Worm (Caenorhabditis elegans) whole organism, L3 larva: ENCODE measurements around the gene ZK673.11.
A peak's percentile ranks its signal among the peaks of the same experiment; 100 is the strongest.

Source experiments
- R02D3.7 ChIP-seq: fragments of 150-350 bp; optimal IDR thresholded peaks from 2 replicates; lab custom pipeline; 2014; ENCODE audit warnings: missing biosample characterization, missing genetic modification characterization
- ZK546.5 ChIP-seq: sonication (generic microtip); optimal IDR thresholded peaks from 2 replicates; lab custom pipeline; 2017; ENCODE audit warnings: missing biosample characterization, missing genetic modification characterization
- aly-2 ChIP-seq: fragments of 150-350 bp; optimal IDR thresholded peaks from 2 replicates; lab custom pipeline; 2014; ENCODE audit warnings: missing biosample characterization, missing genetic modification characterization
- ama-1 ChIP-seq: fragments of 150-350 bp; optimal IDR thresholded peaks from 2 replicates; lab custom pipeline; 2018
- ceh-16 ChIP-seq: sonication (generic microtip); optimal IDR thresholded peaks from 2 replicates; lab custom pipeline; 2017; ENCODE audit warnings: missing biosample characterization, missing genetic modification characterization
- ceh-28 ChIP-seq: fragments of 150-350 bp; optimal IDR thresholded peaks from 2 replicates; lab custom pipeline; 2014; ENCODE audit warnings: missing biosample characterization, missing genetic modification reagents, missing genetic modification characterization
- ceh-82 ChIP-seq: fragments of 150-350 bp; optimal IDR thresholded peaks from 2 replicates; lab custom pipeline; 2014; ENCODE audit warnings: missing biosample characterization, missing genetic modification characterization
- ceh-9 ChIP-seq: sonication (generic microtip); optimal IDR thresholded peaks from 2 replicates; lab custom pipeline; 2018; ENCODE audit warnings: missing biosample characterization, missing genetic modification characterization
- daf-12 ChIP-seq: fragments of 150-350 bp; optimal IDR thresholded peaks from 2 replicates; lab custom pipeline; 2014; ENCODE audit warnings: missing biosample characterization, missing genetic modification reagents, missing genetic modification characterization
- egl-27 ChIP-seq: sonication (generic microtip); optimal IDR thresholded peaks from 4 replicates; lab custom pipeline; 2017; ENCODE audit warnings: missing biosample characterization, missing genetic modification reagents, missing genetic modification characterization
- egl-5 ChIP-seq: fragments of 150-350 bp; optimal IDR thresholded peaks from 2 replicates; lab custom pipeline; 2017; ENCODE audit warnings: missing biosample characterization, missing genetic modification reagents, missing genetic modification characterization, inconsistent platforms
- elt-1 ChIP-seq: fragments of 150-350 bp; optimal IDR thresholded peaks from 2 replicates; lab custom pipeline; 2014; ENCODE audit warnings: missing biosample characterization, missing genetic modification characterization
- elt-2 ChIP-seq: sonication (generic microtip); optimal IDR thresholded peaks from 2 replicates; lab custom pipeline; 2016; ENCODE audit warnings: missing genetic modification reagents, mild to moderate bottlenecking, missing genetic modification characterization, missing compliant biosample characterization
- elt-3 ChIP-seq, 3 experiments: fragments of 150-350 bp in 1 of 3; sonication (generic microtip) in 2 of 3; optimal IDR thresholded peaks; 2 replicates in 2 of 3; 4 replicates in 1 of 3; lab custom pipeline; 2014 to 2017; ENCODE audit warnings: missing biosample characterization in 3 of 3, missing genetic modification characterization in 3 of 3
- eor-1 ChIP-seq, 2 experiments: fragments of 150-350 bp; optimal IDR thresholded peaks; 2 replicates each; lab custom pipeline; 2014 to 2018; ENCODE audit warnings: missing biosample characterization in 2 of 2, missing genetic modification characterization in 2 of 2
- fkh-10 ChIP-seq: sonication (generic microtip); optimal IDR thresholded peaks from 2 replicates; lab custom pipeline; 2017; ENCODE audit warnings: missing biosample characterization, missing genetic modification reagents, missing genetic modification characterization
- fkh-2 ChIP-seq: fragments of 150-350 bp; optimal IDR thresholded peaks from 2 replicates; lab custom pipeline; 2014; ENCODE audit warnings: missing biosample characterization, missing genetic modification reagents, missing genetic modification characterization
- fos-1 ChIP-seq: fragments of 150-350 bp; optimal IDR thresholded peaks from 2 replicates; lab custom pipeline; 2014; ENCODE audit warnings: missing biosample characterization, missing genetic modification characterization
- hmg-11 ChIP-seq: sonication (generic microtip); optimal IDR thresholded peaks from 2 replicates; lab custom pipeline; 2016; ENCODE audit warnings: missing genetic modification characterization, missing compliant biosample characterization
- jun-1 ChIP-seq: fragments of 150-350 bp; optimal IDR thresholded peaks from 2 replicates; lab custom pipeline; 2014; ENCODE audit warnings: missing biosample characterization, missing genetic modification reagents, missing genetic modification characterization
- lin-15B ChIP-seq: fragments of 150-350 bp; optimal IDR thresholded peaks from 2 replicates; lab custom pipeline; 2014; ENCODE audit warnings: missing biosample characterization, missing genetic modification characterization
- lin-39 ChIP-seq: fragments of 150-350 bp; optimal IDR thresholded peaks from 2 replicates; lab custom pipeline; 2018; ENCODE audit warnings: missing biosample characterization, missing genetic modification reagents, missing genetic modification characterization
- lsy-12 ChIP-seq: sonication (generic microtip); optimal IDR thresholded peaks from 2 replicates; lab custom pipeline; 2016; ENCODE audit warnings: mild to moderate bottlenecking, missing genetic modification characterization, missing compliant biosample characterization
- mdl-1 ChIP-seq: fragments of 150-350 bp; optimal IDR thresholded peaks from 2 replicates; lab custom pipeline; 2014; ENCODE audit warnings: missing biosample characterization, missing genetic modification characterization
- mml-1 ChIP-seq: fragments of 150-350 bp; sonication (generic microtip); optimal IDR thresholded peaks from 3 replicates; lab custom pipeline; 2014; ENCODE audit warnings: missing biosample characterization, missing genetic modification characterization
- nfya-1 ChIP-seq: sonication (generic microtip); optimal IDR thresholded peaks from 2 replicates; lab custom pipeline; 2017; ENCODE audit warnings: missing genetic modification characterization, mild to moderate bottlenecking, missing compliant biosample characterization, antibody characterized with exemption, moderate library complexity; ENCODE audit not compliant: insufficient read depth
- nhr-11 ChIP-seq: fragments of 150-350 bp; optimal IDR thresholded peaks from 2 replicates; lab custom pipeline; 2014; ENCODE audit warnings: missing biosample characterization, missing genetic modification characterization
- nhr-12 ChIP-seq: fragments of 150-350 bp; optimal IDR thresholded peaks from 2 replicates; lab custom pipeline; 2014; ENCODE audit warnings: missing biosample characterization, missing genetic modification characterization
- nhr-23 ChIP-seq: fragments of 150-350 bp; optimal IDR thresholded peaks from 2 replicates; lab custom pipeline; 2014; ENCODE audit warnings: missing biosample characterization, missing genetic modification reagents, missing genetic modification characterization
- nhr-237 ChIP-seq: fragments of 150-350 bp; optimal IDR thresholded peaks from 2 replicates; lab custom pipeline; 2014; ENCODE audit warnings: missing biosample characterization, missing genetic modification characterization
- nhr-25 ChIP-seq: sonication (generic microtip); optimal IDR thresholded peaks from 2 replicates; lab custom pipeline; 2017; ENCODE audit warnings: missing biosample characterization, missing genetic modification characterization
- nhr-28 ChIP-seq: fragments of 150-350 bp; optimal IDR thresholded peaks from 2 replicates; lab custom pipeline; 2014; ENCODE audit warnings: missing biosample characterization, missing genetic modification characterization
- nhr-43 ChIP-seq: sonication (generic microtip); optimal IDR thresholded peaks from 2 replicates; lab custom pipeline; 2016; ENCODE audit warnings: mild to moderate bottlenecking, missing genetic modification characterization, missing compliant biosample characterization; ENCODE audit not compliant: poor library complexity, severe bottlenecking
- nhr-67 ChIP-seq: fragments of 150-350 bp; optimal IDR thresholded peaks from 2 replicates; lab custom pipeline; 2014; ENCODE audit warnings: missing biosample characterization, missing genetic modification characterization
- nhr-76 ChIP-seq: fragments of 150-350 bp; sonication (generic microtip); optimal IDR thresholded peaks from 5 replicates; lab custom pipeline; 2014; ENCODE audit warnings: missing biosample characterization, missing genetic modification characterization
- nhr-77 ChIP-seq: fragments of 150-350 bp; optimal IDR thresholded peaks from 2 replicates; lab custom pipeline; 2014; ENCODE audit warnings: missing biosample characterization, missing genetic modification characterization
- pha-4 ChIP-seq: fragments of 150-350 bp; optimal IDR thresholded peaks from 2 replicates; lab custom pipeline; 2014; ENCODE audit warnings: missing biosample characterization, missing genetic modification reagents, missing genetic modification characterization
- pqm-1 ChIP-seq: fragments of 150-350 bp; optimal IDR thresholded peaks from 2 replicates; lab custom pipeline; 2017; ENCODE audit warnings: missing biosample characterization, missing genetic modification characterization, inconsistent platforms
- sea-2 ChIP-seq: fragments of 150-350 bp; sonication (generic microtip); optimal IDR thresholded peaks from 4 replicates; lab custom pipeline; 2014; ENCODE audit warnings: missing biosample characterization, missing genetic modification reagents, missing genetic modification characterization
- skn-1 ChIP-seq: fragments of 150-350 bp; optimal IDR thresholded peaks from 2 replicates; lab custom pipeline; 2014; ENCODE audit warnings: missing biosample characterization, missing genetic modification characterization
- snpc-4 ChIP-seq: fragments of 150-350 bp; optimal IDR thresholded peaks from 2 replicates; lab custom pipeline; 2014; ENCODE audit warnings: missing biosample characterization, missing genetic modification characterization
- tbx-2 ChIP-seq: sonication (generic microtip); optimal IDR thresholded peaks from 2 replicates; lab custom pipeline; 2016; ENCODE audit warnings: mild to moderate bottlenecking, missing genetic modification characterization, missing compliant biosample characterization
- unc-39 ChIP-seq: sonication (generic microtip); optimal IDR thresholded peaks from 4 replicates; lab custom pipeline; 2017; ENCODE audit warnings: missing biosample characterization, missing genetic modification characterization
- unc-62 ChIP-seq: fragments of 150-350 bp; sonication (generic microtip); optimal IDR thresholded peaks from 4 replicates; lab custom pipeline; 2014; ENCODE audit warnings: missing biosample characterization, missing genetic modification reagents, missing genetic modification characterization
- zag-1 ChIP-seq: fragments of 150-350 bp; optimal IDR thresholded peaks from 2 replicates; lab custom pipeline; 2014; ENCODE audit warnings: missing biosample characterization, missing genetic modification characterization
- ztf-11 ChIP-seq: fragments of 150-350 bp; optimal IDR thresholded peaks from 2 replicates; lab custom pipeline; 2014; ENCODE audit warnings: missing biosample characterization, missing genetic modification characterization
- ztf-4 ChIP-seq: fragments of 150-350 bp; optimal IDR thresholded peaks from 2 replicates; lab custom pipeline; 2014; ENCODE audit warnings: missing biosample characterization, missing genetic modification characterization

ZK673.11 gene

ce11 chrII:10446814-10447213 lies 10.3 kb upstream of the ZK673.11 start:
- TF ChIP-seq nhr-28 (tag; lab: Kevin White, UChicago) (no peak), pha-4 (tag; lab: Kevin White, UChicago) (peak; percentile 75)

- TF ChIP-seq elt-3 (tag; optimal IDR thresholded peaks at IDR 0.05; lab: Kevin White, UChicago), result peak; percentile 19 to 56 (median 50)
- peak; percentile 71 for TF ChIP-seq nhr-43 (tag; lab: Kevin White, UChicago)
- TF ChIP-seq fos-1 (tag; lab: Kevin White, UChicago), result no peak
- TF ChIP-seq R02D3.7 (tag; lab: Kevin White, UChicago), result no peak
- TF ChIP-seq pqm-1 (tag; lab: Kevin White, UChicago), result peak; percentile 95
- no peak for TF ChIP-seq unc-62 (GFP tag; lab: Kevin White, UChicago)
- TF ChIP-seq ceh-28 (tag; lab: Kevin White, UChicago), result no peak
- no peak for TF ChIP-seq snpc-4
- TF ChIP-seq lin-39 (tag; lab: Kevin White, UChicago), result no peak
- peak; percentile 10 for TF ChIP-seq nhr-11 (tag; lab: Kevin White, UChicago)
- no peak for TF ChIP-seq hmg-11 (tag; lab: Kevin White, UChicago)
- peak; percentile 40 for TF ChIP-seq pha-4 (tag; lab: Kevin White, UChicago)
- TF ChIP-seq nhr-12, result no peak
- no peak for TF ChIP-seq daf-12 (tag; lab: Kevin White, UChicago)
- TF ChIP-seq ama-1, result peak; percentile 91
- TF ChIP-seq ztf-4 (tag; lab: Kevin White, UChicago), result no peak
- peak; percentile 75 for TF ChIP-seq nhr-25 (tag; lab: Kevin White, UChicago)
- TF ChIP-seq nhr-67 (tag; lab: Kevin White, UChicago), result no peak
- TF ChIP-seq skn-1 (tag; lab: Kevin White, UChicago), result no peak
- TF ChIP-seq ceh-82 (tag; lab: Kevin White, UChicago), result no peak
- no peak for TF ChIP-seq unc-39 (tag; lab: Kevin White, UChicago)
- no peak for TF ChIP-seq sea-2 (GFP tag; lab: Kevin White, UChicago)
- TF ChIP-seq fkh-2 (tag; lab: Kevin White, UChicago), result no peak
- TF ChIP-seq aly-2 (tag; lab: Kevin White, UChicago), result no peak
- peak; percentile 27 for TF ChIP-seq elt-1 (tag; lab: Kevin White, UChicago)
- no peak for TF ChIP-seq egl-27
- TF ChIP-seq lin-15B (tag; lab: Kevin White, UChicago), result no peak
- TF ChIP-seq ceh-9 (tag; lab: Kevin White, UChicago), result no peak
- TF ChIP-seq nhr-23 (tag; lab: Kevin White, UChicago), result peak; percentile 54
- no peak for TF ChIP-seq ztf-11 (tag; lab: Kevin White, UChicago)
- no peak for TF ChIP-seq nhr-77 (tag; lab: Kevin White, UChicago)
- no peak for TF ChIP-seq ceh-16
- TF ChIP-seq tbx-2 (tag; lab: Kevin White, UChicago), result no peak
- no peak for TF ChIP-seq nhr-76 (tag; lab: Kevin White, UChicago)
- TF ChIP-seq mml-1 (tag; lab: Kevin White, UChicago), result no peak
- TF ChIP-seq elt-2 (tag; lab: Kevin White, UChicago), result peak; percentile 95
- TF ChIP-seq nhr-28 (tag; lab: Kevin White, UChicago), result no peak
- peak; percentile 18 for TF ChIP-seq lsy-12 (tag; lab: Kevin White, UChicago)
- TF ChIP-seq fkh-10 (GFP tag; lab: Kevin White, UChicago), result no peak
- TF ChIP-seq mdl-1, result peak; percentile 39
- TF ChIP-seq jun-1 (tag; lab: Kevin White, UChicago), result peak; percentile 29
- TF ChIP-seq egl-5 (tag; lab: Kevin White, UChicago), result no peak
- no peak for TF ChIP-seq ZK546.5 (tag; lab: Kevin White, UChicago)
- peak; percentile 28 for TF ChIP-seq nfya-1
- no peak for TF ChIP-seq nhr-237
- TF ChIP-seq zag-1 (tag; lab: Kevin White, UChicago), result no peak
- TF ChIP-seq eor-1 (tag; optimal IDR thresholded peaks at IDR 0.05; lab: Kevin White, UChicago), result no peak
These were observed 9.4 kb upstream of the ZK673.11 start, which contains the start of gene ZK673.2 for ce11 chrII:10447348-10448316. Gene ZK673.2 (plus strand): TSS chrII:10448266.
